Fruit fly (Drosophila melanogaster) whole organism, embryonic: ENCODE data around the gene CG14778.

Experiments used
- Ada2b ChIP-seq: fragments of 200-800 bp; sonication (Bioruptor generic); IDR thresholded peaks from 2 replicates; pipeline ENCODE4 v1.3.6; 2022; ENCODE audit warnings: missing biosample characterization, missing genetic modification characterization
- CG8478 ChIP-seq: fragments of >200 bp; optimal IDR thresholded peaks from 2 replicates; lab custom pipeline; 2018
- btn ChIP-seq: fragments of 200-800 bp; sonication (Bioruptor generic); optimal IDR thresholded peaks from 2 replicates; lab custom pipeline; 2016; ENCODE audit warnings: missing biosample characterization, missing genetic modification characterization
- dati ChIP-seq: fragments of 200-800 bp; sonication (Bioruptor generic); IDR thresholded peaks from 2 replicates; pipeline ENCODE4 v1.3.6; 2022; ENCODE audit warnings: missing biosample characterization, missing genetic modification characterization

dm6 chrX:1461544-1461943 lies 5.7 kb upstream of the CG14778 start, which contains the start of gene CG14787:
- TF ChIP-seq Ada2b (GFP tag; lab: Robert Waterston, UW) (no peak), CG8478 (lab: Kevin White, UChicago) (no peak), btn (GFP tag; lab: Kevin White, UChicago) (no peak), dati (GFP tag; lab: Robert Waterston, UW) (no peak)
